Fruit fly (Drosophila melanogaster): ENCODE data around the gene CG10864.

CG10864 gene

dm6 chr3R:18365978-18366643, 45.3 kb downstream of the CG10864 start, which contains the start of the genes WRNexo and Nup43 (continued):
- TF ChIP-seq YL-1 (GFP tag; optimal IDR thresholded peaks at IDR 0.05) (peak; percentile 23), CG10366 (GFP tag; IDR thresholded peaks at IDR 0.05) (peak; percentile 32; the same call in 1 of the 2 replicates), Dip3 (GFP tag; optimal IDR thresholded peaks at IDR 0.05) (peak; percentile 7), CG6175 (GFP tag; IDR thresholded peaks at IDR 0.05) (no peak), CG9817 (tag; optimal IDR thresholded peaks at IDR 0.05) (peak; percentile 55), CG34224 (GFP tag; IDR thresholded peaks at IDR 0.05; ENCODE audit: partially characterized antibody) (no peak), nmo (GFP tag; optimal IDR thresholded peaks at IDR 0.05) (peak; percentile 71), Side (GFP tag; optimal IDR thresholded peaks at IDR 0.05) (no peak), Abd-B (GFP tag; optimal IDR thresholded peaks at IDR 0.05) (peak; percentile 47), CG9797 (GFP tag; optimal IDR thresholded peaks at IDR 0.05) (peak; percentile 60), shn (GFP tag; optimal IDR thresholded peaks at IDR 0.05) (peak; percentile 17), Bgb (GFP tag; IDR thresholded peaks at IDR 0.05; ENCODE audit: partially characterized antibody) (no peak), CG10979 (tag; optimal IDR thresholded peaks at IDR 0.05) (peak; percentile 9), Atf-2 (GFP tag; optimal IDR thresholded peaks at IDR 0.05) (no peak), ewg (GFP tag; optimal IDR thresholded peaks at IDR 0.05) (no peak), CG2120 (GFP tag; optimal IDR thresholded peaks at IDR 0.05) (peak; percentile 55), tin (GFP tag; optimal IDR thresholded peaks at IDR 0.05) (peak; percentile 42), D19A (tag; optimal IDR thresholded peaks at IDR 0.05) (no peak), CG14441 (GFP tag; IDR thresholded peaks at IDR 0.05) (peak; percentile 21; the same call in 1 of the 2 replicates), Pdp1 (GFP tag; optimal IDR thresholded peaks at IDR 0.05) (peak; percentile 9 to 50), CG18262 (tag; optimal IDR thresholded peaks at IDR 0.05) (peak; percentile 35), Ets65A (GFP tag) (peak; percentile 89)

- no peak for TF ChIP-seq pho (GFP tag; optimal IDR thresholded peaks at IDR 0.05)
- no peak for TF ChIP-seq nom (GFP tag; optimal IDR thresholded peaks at IDR 0.05)
- peak; percentile 37; the same call in 1 of the 2 replicates for TF ChIP-seq Rfx (GFP tag; IDR thresholded peaks at IDR 0.05)
- no peak for TF ChIP-seq Dref (GFP tag; IDR thresholded peaks at IDR 0.05)
- no peak for TF ChIP-seq Pdp1 (GFP tag; optimal IDR thresholded peaks at IDR 0.05)
- peak; percentile 24 for TF ChIP-seq ewg (GFP tag; optimal IDR thresholded peaks at IDR 0.05)
- no peak for TF ChIP-seq pita (GFP tag; optimal IDR thresholded peaks at IDR 0.05)
- TF ChIP-seq fu2 (GFP tag; optimal IDR thresholded peaks at IDR 0.05) = no peak
Measured at dm6 chr3R:18361694-18362093, 49.7 kb downstream of the CG10864 start, which contains the start of gene hmw. Gene hmw, plus strand, starts transcription at chr3R:18361994.

- no peak for TF ChIP-seq CG31365 (tag; optimal IDR thresholded peaks at IDR 0.05)
- no peak for TF ChIP-seq CG4820 (GFP tag; optimal IDR thresholded peaks at IDR 0.05)
- no peak for TF ChIP-seq PHDP (tag; optimal IDR thresholded peaks at IDR 0.05)
- no peak for TF ChIP-seq CG13894 (tag; optimal IDR thresholded peaks at IDR 0.05)
- TF ChIP-seq ap (GFP tag; IDR thresholded peaks at IDR 0.05) = no peak
- TF ChIP-seq CG34422 (GFP tag; IDR thresholded peaks at IDR 0.05) = 0 out of 3 replicates have a peak, but pooled peaks have one; percentile 38
- no peak for TF ChIP-seq CG4707 (GFP tag; optimal IDR thresholded peaks at IDR 0.05)
- TF ChIP-seq NK7.1 (GFP tag; optimal IDR thresholded peaks at IDR 0.05) = no peak
- TF ChIP-seq exex (tag; optimal IDR thresholded peaks at IDR 0.05) = no peak
- no peak for TF ChIP-seq klu (GFP tag; IDR thresholded peaks at IDR 0.05)
- TF ChIP-seq stwl (tag; optimal IDR thresholded peaks at IDR 0.05) = no peak
- TF ChIP-seq CG17361 (GFP tag; IDR thresholded peaks at IDR 0.05) = no peak
- no peak for TF ChIP-seq nerfin-2 (GFP tag; IDR thresholded peaks at IDR 0.05; ENCODE audit: partially characterized antibody)
- no peak for TF ChIP-seq bowl (GFP tag; IDR thresholded peaks at IDR 0.05)
- no peak for TF ChIP-seq gsb (GFP tag; IDR thresholded peaks at IDR 0.05)
- TF ChIP-seq HLH3B (GFP tag; IDR thresholded peaks at IDR 0.05) = no peak
- no peak for TF ChIP-seq wek (GFP tag; optimal IDR thresholded peaks at IDR 0.05)
- TF ChIP-seq CG14014 (GFP tag; IDR thresholded peaks at IDR 0.05) = no peak
- TF ChIP-seq CG16779 (GFP tag; IDR thresholded peaks at IDR 0.05) = no peak
- TF ChIP-seq Hmr (GFP tag; optimal IDR thresholded peaks at IDR 0.05) = peak; percentile 25
Measured at dm6 chr3R:18360630-18361260, 50.7 kb downstream of the CG10864 start, which contains the start of gene CG15803. Gene CG15803, minus strand, starts transcription at chr3R:18360728.

Measured in whole organism, embryonic.